Fruit fly (Drosophila melanogaster) whole organism, embryonic: ENCODE data around the gene arm.
A peak's percentile ranks its signal among the peaks of the same experiment; 100 is the strongest.

ENCODE experiments used
- Adf1 ChIP-seq: fragments of 200-800 bp; sonication (Bioruptor generic); IDR thresholded peaks from 2 replicates; pipeline ENCODE4 v1.3.6; 2022; ENCODE audit warnings: missing biosample characterization, missing genetic modification characterization
- Atf-2 ChIP-seq: fragments of 200-800 bp; sonication (Bioruptor generic); optimal IDR thresholded peaks from 2 replicates; lab custom pipeline; 2016; ENCODE audit warnings: missing biosample characterization, missing genetic modification characterization
- Awh ChIP-seq: fragments of 200-800 bp; sonication (Bioruptor generic); IDR thresholded peaks from 2 replicates; pipeline ENCODE4, ENCODE4 v1.3.6; 2022; ENCODE audit warnings: missing biosample characterization, missing genetic modification characterization
- B-H2 ChIP-seq: fragments of 200-800 bp; sonication (Bioruptor generic); optimal IDR thresholded peaks from 2 replicates; lab custom pipeline; 2018; ENCODE audit warnings: missing biosample characterization, mild to moderate bottlenecking, missing genetic modification characterization
- Bdp1 ChIP-seq: fragments of 200-800 bp; sonication (Bioruptor generic); optimal IDR thresholded peaks from 3 replicates; lab custom pipeline; 2016; ENCODE audit warnings: missing biosample characterization, missing genetic modification characterization
- Bteb2 ChIP-seq: fragments of 200-800 bp; sonication (Bioruptor generic); optimal IDR thresholded peaks from 2 replicates; lab custom pipeline; 2016; ENCODE audit warnings: missing biosample characterization, missing genetic modification characterization
- CG11504 ChIP-seq: fragments of 200-800 bp; sonication (Bioruptor generic); optimal IDR thresholded peaks from 3 replicates; lab custom pipeline; 2019; ENCODE audit warnings: missing biosample characterization, mild to moderate bottlenecking, missing genetic modification characterization, moderate library complexity
- CG1832 ChIP-seq: fragments of 200-800 bp; sonication (Bioruptor generic); optimal IDR thresholded peaks from 2 replicates; lab custom pipeline; 2017; ENCODE audit warnings: missing biosample characterization, mild to moderate bottlenecking, missing genetic modification characterization, inconsistent platforms
- CG32772 ChIP-seq: fragments of 200-800 bp; sonication (Bioruptor generic); IDR thresholded peaks from 2 replicates; pipeline ENCODE4 v1.3.6; 2022; ENCODE audit warnings: missing biosample characterization, missing genetic modification characterization
- CG34422 ChIP-seq: fragments of 200-800 bp; sonication (Bioruptor generic); IDR thresholded peaks from 3 replicates; pipeline ENCODE4 v1.3.6; 2022; ENCODE audit warnings: missing biosample characterization, missing genetic modification characterization
- CG5245 ChIP-seq: fragments of 200-800 bp; sonication (Bioruptor generic); optimal IDR thresholded peaks from 3 replicates; lab custom pipeline; 2016; ENCODE audit warnings: missing biosample characterization, missing genetic modification characterization
- CG7963 ChIP-seq: fragments of 200-800 bp; sonication (Bioruptor generic); IDR thresholded peaks from 3 replicates; pipeline ENCODE4 v1.3.6; 2022; ENCODE audit warnings: missing biosample characterization, missing genetic modification characterization; ENCODE audit not compliant: partially characterized antibody
- CG8290 ChIP-seq, 3 experiments: fragments of 200-800 bp; sonication (Bioruptor generic); optimal IDR thresholded peaks; 2 replicates each; lab custom pipeline; 2016 to 2019; ENCODE audit warnings: missing biosample characterization in 3 of 3, missing genetic modification characterization in 3 of 3, mild to moderate bottlenecking in 2 of 3, moderate library complexity in 1 of 3
- CG9817 ChIP-seq: fragments of 200-800 bp; sonication (Bioruptor generic); optimal IDR thresholded peaks from 2 replicates; lab custom pipeline; 2018; ENCODE audit warnings: missing biosample characterization, mild to moderate bottlenecking, missing genetic modification characterization, moderate library complexity
- Camta ChIP-seq: fragments of 200-800 bp; sonication (Bioruptor generic); optimal IDR thresholded peaks from 2 replicates; lab custom pipeline; 2016; ENCODE audit warnings: missing biosample characterization, missing genetic modification characterization
- Ets65A ChIP-seq: fragments of 200-800 bp; sonication (Bioruptor generic); peaks from one replicate; lab custom pipeline; 2016; ENCODE audit warnings: missing biosample characterization, missing genetic modification characterization
- HLH4C ChIP-seq: fragments of 200-800 bp; sonication (Bioruptor generic); IDR thresholded peaks from 3 replicates; pipeline ENCODE4 v1.3.6; 2022; ENCODE audit warnings: missing biosample characterization, missing genetic modification characterization; ENCODE audit not compliant: partially characterized antibody
- Hmx ChIP-seq: fragments of 200-800 bp; sonication (Bioruptor generic); optimal IDR thresholded peaks from 2 replicates; lab custom pipeline; 2016; ENCODE audit warnings: missing biosample characterization, missing genetic modification characterization
- Kr ChIP-seq: fragments of 200-800 bp; sonication (Bioruptor generic); optimal IDR thresholded peaks from 2 replicates; lab custom pipeline; 2017; ENCODE audit warnings: missing biosample characterization, mild to moderate bottlenecking, missing genetic modification characterization
- Med ChIP-seq: fragments of 200-800 bp; sonication (Bioruptor generic); peaks from one replicate; lab custom pipeline; 2016; ENCODE audit warnings: missing biosample characterization, missing genetic modification characterization, mild to moderate bottlenecking, inconsistent platforms, moderate library complexity
- NK7.1 ChIP-seq: fragments of 200-800 bp; sonication (Bioruptor generic); optimal IDR thresholded peaks from 3 replicates; lab custom pipeline; 2016; ENCODE audit warnings: missing biosample characterization, missing genetic modification characterization
- Sin3A ChIP-seq: fragments of >200 bp; optimal IDR thresholded peaks from 2 replicates; lab custom pipeline; 2018
- Sry-δ ChIP-seq: fragments of 200-800 bp; sonication (Bioruptor generic); optimal IDR thresholded peaks from 2 replicates; lab custom pipeline; 2016; ENCODE audit warnings: missing biosample characterization, missing genetic modification characterization
- Stat92E ChIP-seq, 3 experiments: fragments of >200 bp in 2 of 3; fragments of 200-800 bp in 1 of 3; sonication (Bioruptor generic) in 1 of 3; optimal IDR thresholded peaks; 2 replicates each; lab custom pipeline; 2017 to 2019; ENCODE audit warnings: missing biosample characterization in 3 of 3, missing genetic modification characterization in 3 of 3, mild to moderate bottlenecking in 1 of 3, moderate library complexity in 1 of 3
- amos ChIP-seq: fragments of 200-800 bp; sonication (Bioruptor generic); IDR thresholded peaks from 2 replicates; pipeline ENCODE4 v1.3.6; 2022; ENCODE audit warnings: missing biosample characterization, missing genetic modification characterization; ENCODE audit not compliant: partially characterized antibody
- crc ChIP-seq: fragments of 200-800 bp; sonication (Bioruptor generic); optimal IDR thresholded peaks from 2 replicates; lab custom pipeline; 2016; ENCODE audit warnings: missing biosample characterization, missing genetic modification characterization
- disco-r ChIP-seq: fragments of 200-800 bp; sonication (Bioruptor generic); optimal IDR thresholded peaks from 2 replicates; lab custom pipeline; 2016; ENCODE audit warnings: missing biosample characterization, missing genetic modification characterization
- eyg ChIP-seq: fragments of 200-800 bp; sonication (Bioruptor generic); optimal IDR thresholded peaks from 3 replicates; lab custom pipeline; 2016; ENCODE audit warnings: missing biosample characterization, missing genetic modification characterization
- ftz-f1 ChIP-seq: fragments of 200-800 bp; sonication (Bioruptor generic); optimal IDR thresholded peaks from 2 replicates; lab custom pipeline; 2016; ENCODE audit warnings: missing biosample characterization, missing genetic modification characterization
- kah ChIP-seq: fragments of 200-800 bp; sonication (Bioruptor generic); optimal IDR thresholded peaks from 2 replicates; lab custom pipeline; 2018; ENCODE audit warnings: missing biosample characterization, mild to moderate bottlenecking, missing genetic modification characterization
- mld ChIP-seq: fragments of 200-800 bp; sonication (Bioruptor generic); IDR thresholded peaks from 3 replicates; pipeline ENCODE4 v1.3.6; 2022; ENCODE audit warnings: missing biosample characterization, missing genetic modification characterization; ENCODE audit not compliant: partially characterized antibody
- pan ChIP-seq, 4 experiments: fragments of >200 bp in 3 of 4; fragments of 200-800 bp in 1 of 4; sonication (Bioruptor generic) in 1 of 4; optimal IDR thresholded peaks in 3 of 4; IDR thresholded peaks in 1 of 4; 2 replicates each; pipeline versions ENCODE4 v1.3.6 to Lab custom; 2017 to 2022; ENCODE audit warnings: missing biosample characterization in 2 of 4, missing genetic modification characterization in 2 of 4, mixed read lengths in 1 of 4
- row ChIP-seq: fragments of 200-800 bp; sonication (Bioruptor generic); IDR thresholded peaks from 3 replicates; pipeline ENCODE4 v1.3.6; 2022; ENCODE audit warnings: missing biosample characterization, missing genetic modification characterization
- shn ChIP-seq: fragments of 200-800 bp; sonication (Bioruptor generic); optimal IDR thresholded peaks from 3 replicates; lab custom pipeline; 2016; ENCODE audit warnings: missing biosample characterization, missing genetic modification characterization
- sqz ChIP-seq: fragments of 200-800 bp; sonication (Bioruptor generic); optimal IDR thresholded peaks from 3 replicates; lab custom pipeline; 2018; ENCODE audit warnings: missing biosample characterization, mild to moderate bottlenecking, missing genetic modification characterization
- sr ChIP-seq: fragments of 200-800 bp; sonication (Bioruptor generic); IDR thresholded peaks from 3 replicates; pipeline ENCODE4 v1.3.6; 2022; ENCODE audit warnings: missing biosample characterization, missing genetic modification characterization
- tup ChIP-seq: fragments of 200-800 bp; sonication (Bioruptor generic); optimal IDR thresholded peaks from 2 replicates; lab custom pipeline; 2016; ENCODE audit warnings: missing biosample characterization, mild to moderate bottlenecking, missing genetic modification characterization, moderate library complexity
- zfh2 ChIP-seq: fragments of 200-800 bp; sonication (Bioruptor generic); optimal IDR thresholded peaks from 2 replicates; lab custom pipeline; 2016; ENCODE audit warnings: missing biosample characterization, missing genetic modification characterization

Gene arm

DNA sequence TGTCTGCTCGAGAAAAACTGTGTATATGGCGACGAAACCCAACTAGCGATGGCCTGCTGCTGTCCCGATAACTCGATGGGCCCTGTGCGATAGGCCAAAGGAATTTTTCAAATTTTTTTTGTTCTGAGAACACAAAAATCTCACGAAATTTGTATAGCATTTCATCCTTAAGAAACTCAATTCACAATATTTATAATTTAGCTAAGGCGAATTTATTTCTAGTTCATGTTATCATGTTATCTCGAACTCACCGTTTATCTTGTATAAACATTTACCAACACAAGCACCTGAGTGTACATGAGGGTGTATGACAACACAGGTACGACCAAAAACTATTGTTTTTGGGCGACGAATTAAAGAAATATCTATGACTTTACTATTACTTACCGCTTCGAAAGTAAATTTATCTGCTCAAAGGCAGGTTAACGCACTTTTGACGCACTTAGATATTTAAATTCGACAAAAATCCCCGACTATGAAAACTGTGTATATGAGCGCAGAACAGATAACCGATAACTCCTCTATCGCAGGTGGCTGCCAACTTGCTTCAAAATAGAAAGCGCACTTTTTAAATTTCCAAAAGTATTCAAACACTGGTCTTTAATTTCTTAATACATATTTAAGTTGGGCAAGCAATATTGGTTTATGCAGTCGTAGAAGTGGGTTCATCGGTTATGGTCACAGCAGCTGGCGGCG, at the start of gene arm (continued):
- no peak for TF ChIP-seq CG5245 (GFP tag; lab: Kevin White, UChicago)
- TF ChIP-seq Hmx (GFP tag; lab: Kevin White, UChicago) = no peak
- no peak for TF ChIP-seq CG11504
- peak; percentile 23 for TF ChIP-seq sqz
- TF ChIP-seq CG8290 (GFP tag; optimal IDR thresholded peaks at IDR 0.05; lab: Kevin White, UChicago) = no peak
- TF ChIP-seq CG8290 (tag; optimal IDR thresholded peaks at IDR 0.05; lab: Kevin White, UChicago) = no peak
- TF ChIP-seq CG7963 = 0 out of 3 replicates have a peak, but pooled peaks have one; percentile 35
- TF ChIP-seq tup (GFP tag; lab: Kevin White, UChicago) = no peak
- TF ChIP-seq HLH4C = peak; percentile 26; the same call in 1 of the 3 replicates
- TF ChIP-seq Sin3A (lab: Kevin White, UChicago) = no peak
- TF ChIP-seq amos (GFP tag; lab: Robert Waterston, UW) = peak; percentile 26; the same call in 1 of the 2 replicates
- TF ChIP-seq Stat92E (GFP tag; optimal IDR thresholded peaks at IDR 0.05; lab: Kevin White, UChicago) = no peak
- TF ChIP-seq Awh = no peak
- no peak for TF ChIP-seq shn (GFP tag; lab: Kevin White, UChicago)
- TF ChIP-seq Sry-δ = peak; percentile 77
- no peak for TF ChIP-seq CG34422
- TF ChIP-seq B-H2 (GFP tag; lab: Kevin White, UChicago) = no peak
- TF ChIP-seq Kr (GFP tag; lab: Kevin White, UChicago) = no peak
- no peak for TF ChIP-seq Camta (GFP tag; lab: Kevin White, UChicago)
- TF ChIP-seq Atf-2 (GFP tag; lab: Kevin White, UChicago) = no peak
- no peak for TF ChIP-seq Bdp1
- TF ChIP-seq NK7.1 (GFP tag; lab: Kevin White, UChicago) = no peak
- TF ChIP-seq mld (GFP tag; lab: Robert Waterston, UW) = no peak
- no peak for TF ChIP-seq CG1832 (GFP tag; lab: Kevin White, UChicago)
- peak; percentile 2 for TF ChIP-seq zfh2
- TF ChIP-seq ftz-f1 = no peak
- no peak for TF ChIP-seq disco-r (GFP tag; lab: Kevin White, UChicago)
- TF ChIP-seq crc (GFP tag; lab: Kevin White, UChicago) = no peak
- no peak for TF ChIP-seq eyg (GFP tag; lab: Kevin White, UChicago)
- TF ChIP-seq kah = no peak
- TF ChIP-seq Bteb2 (GFP tag; lab: Kevin White, UChicago) = no peak
- peak; percentile 38; the same call in 2 of the 3 replicates for TF ChIP-seq row (GFP tag; lab: Robert Waterston, UW)
- TF ChIP-seq, all 482 proteins: peak for 38

DNA sequence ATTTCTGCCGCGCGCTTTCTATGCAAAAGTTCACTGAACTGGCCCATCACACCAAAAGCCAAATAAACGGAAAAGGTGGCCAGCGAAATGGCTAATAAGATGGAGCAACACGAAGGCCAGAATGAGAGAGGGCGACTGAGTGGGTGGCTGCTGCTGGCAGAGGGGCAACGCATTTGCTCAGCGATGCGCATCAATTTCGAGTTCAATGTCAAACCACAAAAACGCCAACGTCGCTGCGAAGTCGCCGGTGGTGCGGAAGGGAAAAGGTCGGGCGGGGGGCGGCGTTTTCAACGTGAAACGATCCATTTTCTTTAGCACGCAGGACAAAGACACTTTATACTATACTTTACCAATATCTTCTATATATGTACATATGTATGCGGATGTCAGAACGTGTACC, 49.2 kb upstream of the arm start:
- peak; percentile 47 for TF ChIP-seq Med (GFP tag; lab: Kevin White, UChicago)
- peak; percentile 69 for TF ChIP-seq sr (GFP tag; lab: Robert Waterston, UW)
- no peak for TF ChIP-seq pan (optimal IDR thresholded peaks at IDR 0.05; lab: Kevin White, UChicago)
- TF ChIP-seq pan (GFP tag; optimal IDR thresholded peaks at IDR 0.05 in 1 of 2, IDR thresholded peaks at IDR 0.05 in 1 of 2) = no peak
- peak; percentile 11; the same call in 1 of the 2 replicates for TF ChIP-seq Adf1 (GFP tag; lab: Robert Waterston, UW)
- TF ChIP-seq CG9817 (tag; lab: Kevin White, UChicago) = no peak
- 0 out of 2 replicates have a peak, but pooled peaks have one; percentile 10 for TF ChIP-seq CG32772 (GFP tag; lab: Robert Waterston, UW)
- peak; percentile 69 for TF ChIP-seq Ets65A
